Worm (Caenorhabditis elegans) whole organism, early embryonic: ENCODE results near the gene grl-22.

ENCODE experiments used
- B0310.2 ChIP-seq: sonication (generic microtip); optimal IDR thresholded peaks from 2 replicates; lab custom pipeline; 2016; ENCODE audit warnings: mild to moderate bottlenecking, missing genetic modification characterization, missing compliant biosample characterization
- F13C5.2 ChIP-seq: sonication (generic microtip); optimal IDR thresholded peaks from 2 replicates; lab custom pipeline; 2017; ENCODE audit warnings: mild to moderate bottlenecking, missing genetic modification characterization, inconsistent platforms, missing compliant biosample characterization
- aly-1 ChIP-seq: sonication (generic microtip); optimal IDR thresholded peaks from 2 replicates; lab custom pipeline; 2016; ENCODE audit warnings: missing genetic modification characterization, missing compliant biosample characterization
- ama-1 ChIP-seq: fragments of 150-350 bp; optimal IDR thresholded peaks from 2 replicates; lab custom pipeline; 2014
- ceh-13 ChIP-seq: fragments of 200-800 bp; sonication (Bioruptor generic); optimal IDR thresholded peaks from 2 replicates; lab custom pipeline; 2018; ENCODE audit warnings: mild to moderate bottlenecking, missing genetic modification characterization, missing compliant biosample characterization
- ceh-36 ChIP-seq: sonication (generic microtip); optimal IDR thresholded peaks from 2 replicates; lab custom pipeline; 2016; ENCODE audit warnings: missing genetic modification characterization, inconsistent platforms, missing compliant biosample characterization
- ets-7 ChIP-seq: sonication (generic microtip); optimal IDR thresholded peaks from 2 replicates; lab custom pipeline; 2016; ENCODE audit warnings: missing genotype, missing genetic modification characterization, missing compliant biosample characterization
- flt-1 ChIP-seq: fragments of 200-800 bp; sonication (Bioruptor generic); IDR thresholded peaks from 2 replicates; pipeline ENCODE4 v1.3.6; 2022; ENCODE audit warnings: missing genetic modification characterization, missing compliant biosample characterization
- hmbx-1 ChIP-seq: sonication (generic microtip); optimal IDR thresholded peaks from 2 replicates; lab custom pipeline; 2016; ENCODE audit warnings: mild to moderate bottlenecking, missing genetic modification characterization, missing compliant biosample characterization
- hmg-4 ChIP-seq: fragments of 200-800 bp; sonication (Bioruptor generic); optimal IDR thresholded peaks from 2 replicates; lab custom pipeline; 2018; ENCODE audit warnings: mild to moderate bottlenecking, missing genetic modification characterization, missing compliant biosample characterization
- hnd-1 ChIP-seq: sonication (generic microtip); optimal IDR thresholded peaks from 2 replicates; lab custom pipeline; 2016; ENCODE audit warnings: missing genetic modification characterization, missing compliant biosample characterization
- pes-1 ChIP-seq: fragments of 200-800 bp; sonication (Bioruptor generic); IDR thresholded peaks from 2 replicates; pipeline ENCODE4 v1.3.6; 2022; ENCODE audit warnings: missing genetic modification reagents, missing genetic modification characterization, missing compliant biosample characterization
- scrt-1 ChIP-seq: fragments of 200-800 bp; sonication (Bioruptor generic); IDR thresholded peaks from 2 replicates; pipeline ENCODE4 v1.3.6; 2022; ENCODE audit warnings: missing genetic modification characterization, missing compliant biosample characterization
- sea-1 ChIP-seq: fragments of 200-800 bp; sonication (Bioruptor generic); conservative IDR thresholded peaks from 2 replicates; pipeline ENCODE4 v1.3.6; 2022; ENCODE audit warnings: missing genetic modification characterization, missing compliant biosample characterization
- tbx-11 ChIP-seq: fragments of 200-800 bp; sonication (Bioruptor generic); IDR thresholded peaks from 2 replicates; pipeline ENCODE4 v1.3.6; 2022; ENCODE audit warnings: missing genetic modification characterization, missing compliant biosample characterization
- tbx-37 ChIP-seq: fragments of 200-800 bp; sonication (Bioruptor generic); conservative IDR thresholded peaks from 2 replicates; pipeline ENCODE4 v1.3.6; 2022; ENCODE audit warnings: missing genetic modification reagents, missing genetic modification characterization, missing compliant biosample characterization
- tra-4 ChIP-seq: sonication (generic microtip); optimal IDR thresholded peaks from 2 replicates; lab custom pipeline; 2017; ENCODE audit warnings: missing genetic modification characterization, missing compliant biosample characterization

The grl-22 gene

ce11 chrIII:5404998-5405397, 8.8 kb downstream of the grl-22 start:
- TF ChIP-seq ama-1 = no peak
- TF ChIP-seq hmbx-1 (tag; lab: Kevin White, UChicago) = no peak
- no peak for TF ChIP-seq pes-1
- no peak for TF ChIP-seq ceh-36 (tag; lab: Kevin White, UChicago)
- no peak for TF ChIP-seq hmg-4 (GFP tag; lab: Kevin White, UChicago)
- TF ChIP-seq ceh-13 (GFP tag; lab: Kevin White, UChicago) = no peak
- no peak for TF ChIP-seq tbx-37 (GFP tag; lab: Robert Waterston, UW)
- TF ChIP-seq flt-1 (GFP tag; lab: Robert Waterston, UW) = no peak
- no peak for TF ChIP-seq ets-7 (tag; lab: Kevin White, UChicago)
- no peak for TF ChIP-seq aly-1 (tag; lab: Kevin White, UChicago)
- TF ChIP-seq B0310.2 (tag; lab: Kevin White, UChicago) = no peak
- TF ChIP-seq tra-4 (tag; lab: Kevin White, UChicago) = no peak
- TF ChIP-seq F13C5.2 (tag; lab: Kevin White, UChicago) = no peak
- TF ChIP-seq hnd-1 (tag; lab: Kevin White, UChicago) = no peak
- TF ChIP-seq tbx-11 (GFP tag; lab: Robert Waterston, UW) = no peak
- TF ChIP-seq scrt-1 = no peak
- TF ChIP-seq sea-1 (GFP tag; lab: Robert Waterston, UW) = no peak

- TF ChIP-seq sea-1 (GFP tag; lab: Robert Waterston, UW) (no peak), F13C5.2 (tag; lab: Kevin White, UChicago) (no peak), scrt-1 (no peak), ets-7 (tag; lab: Kevin White, UChicago) (no peak)
Measured at ce11 chrIII:5402419-5402818, 11.4 kb downstream of the grl-22 start.

ce11 chrIII:5395746-5396145, 18.1 kb downstream of the grl-22 start:
- TF ChIP-seq hmg-4 (GFP tag; lab: Kevin White, UChicago) (no peak), F13C5.2 (tag; lab: Kevin White, UChicago) (no peak), aly-1 (tag; lab: Kevin White, UChicago) (no peak), ceh-13 (GFP tag; lab: Kevin White, UChicago) (no peak), sea-1 (GFP tag; lab: Robert Waterston, UW) (no peak), B0310.2 (tag; lab: Kevin White, UChicago) (no peak), scrt-1 (no peak)

- no peak for TF ChIP-seq scrt-1
- no peak for TF ChIP-seq tbx-37 (GFP tag; lab: Robert Waterston, UW)
- no peak for TF ChIP-seq ama-1
- TF ChIP-seq flt-1 (GFP tag; lab: Robert Waterston, UW) = no peak
- TF ChIP-seq ceh-36 (tag; lab: Kevin White, UChicago) = no peak
- TF ChIP-seq hnd-1 (tag; lab: Kevin White, UChicago) = no peak
- TF ChIP-seq F13C5.2 (tag; lab: Kevin White, UChicago) = no peak
- no peak for TF ChIP-seq ceh-13 (GFP tag; lab: Kevin White, UChicago)
Measured at ce11 chrIII:5389365-5389764, 24.4 kb downstream of the grl-22 start.

- TF ChIP-seq ets-7 (tag; lab: Kevin White, UChicago) = no peak
- no peak for TF ChIP-seq ceh-13 (GFP tag; lab: Kevin White, UChicago)
- TF ChIP-seq ama-1 = no peak
- TF ChIP-seq aly-1 (tag; lab: Kevin White, UChicago) = no peak
- TF ChIP-seq F13C5.2 (tag; lab: Kevin White, UChicago) = no peak
- no peak for TF ChIP-seq scrt-1
- TF ChIP-seq hmg-4 (GFP tag; lab: Kevin White, UChicago) = no peak
- no peak for TF ChIP-seq tra-4 (tag; lab: Kevin White, UChicago)
- TF ChIP-seq flt-1 (GFP tag; lab: Robert Waterston, UW) = no peak
- no peak for TF ChIP-seq pes-1
- no peak for TF ChIP-seq sea-1 (GFP tag; lab: Robert Waterston, UW)
- TF ChIP-seq tbx-11 (GFP tag; lab: Robert Waterston, UW) = no peak
- no peak for TF ChIP-seq tbx-37 (GFP tag; lab: Robert Waterston, UW)
- no peak for TF ChIP-seq hnd-1 (tag; lab: Kevin White, UChicago)
- no peak for TF ChIP-seq B0310.2 (tag; lab: Kevin White, UChicago)
- TF ChIP-seq ceh-36 (tag; lab: Kevin White, UChicago) = no peak
- no peak for TF ChIP-seq hmbx-1 (tag; lab: Kevin White, UChicago)
Measured at ce11 chrIII:5388113-5388512, 25.7 kb downstream of the grl-22 start.

ce11 chrIII:5385315-5385714, 28.5 kb downstream of the grl-22 start, which contains the start of gene Y32H12A.7:
Gene Y32H12A.7, minus strand, starts transcription at chrIII:5385415.
- TF ChIP-seq pes-1 = no peak
- no peak for TF ChIP-seq tbx-37 (GFP tag; lab: Robert Waterston, UW)
- no peak for TF ChIP-seq F13C5.2 (tag; lab: Kevin White, UChicago)
- TF ChIP-seq flt-1 (GFP tag; lab: Robert Waterston, UW) = no peak
- no peak for TF ChIP-seq scrt-1
- no peak for TF ChIP-seq ama-1
- TF ChIP-seq sea-1 (GFP tag; lab: Robert Waterston, UW) = no peak
- no peak for TF ChIP-seq hmbx-1 (tag; lab: Kevin White, UChicago)
- TF ChIP-seq ceh-36 (tag; lab: Kevin White, UChicago) = no peak
- TF ChIP-seq aly-1 (tag; lab: Kevin White, UChicago) = no peak
- no peak for TF ChIP-seq ets-7 (tag; lab: Kevin White, UChicago)
- TF ChIP-seq hnd-1 (tag; lab: Kevin White, UChicago) = no peak
- TF ChIP-seq B0310.2 (tag; lab: Kevin White, UChicago) = no peak
- TF ChIP-seq tra-4 (tag; lab: Kevin White, UChicago) = no peak
- TF ChIP-seq tbx-11 (GFP tag; lab: Robert Waterston, UW) = no peak
- TF ChIP-seq hmg-4 (GFP tag; lab: Kevin White, UChicago) = no peak
- TF ChIP-seq ceh-13 (GFP tag; lab: Kevin White, UChicago) = no peak

ce11 chrIII:5382073-5382472, 31.7 kb downstream of the grl-22 start, which contains the start of gene Y32H12A.6:
Gene Y32H12A.6, minus strand, starts transcription at chrIII:5382173.
- TF ChIP-seq ceh-13 (GFP tag; lab: Kevin White, UChicago) (no peak), tbx-11 (GFP tag; lab: Robert Waterston, UW) (no peak)
